Worm (Caenorhabditis elegans) whole organism, late embryonic: ENCODE data around the gene sri-20.

Experiments used
- F13H6.1 ChIP-seq: sonication (generic microtip); optimal IDR thresholded peaks from 2 replicates; lab custom pipeline; 2016; ENCODE audit warnings: missing genetic modification characterization, missing compliant biosample characterization
- K02D7.2 ChIP-seq: sonication (generic microtip); optimal IDR thresholded peaks from 2 replicates; lab custom pipeline; 2017; ENCODE audit warnings: mild to moderate bottlenecking, missing genetic modification characterization, missing compliant biosample characterization
- T23F11.4 ChIP-seq: fragments of 200-800 bp; sonication (Bioruptor generic); optimal IDR thresholded peaks from 2 replicates; lab custom pipeline; 2018; ENCODE audit warnings: mild to moderate bottlenecking, missing genetic modification characterization, missing compliant biosample characterization
- Y22D7AL.16 ChIP-seq: sonication (generic microtip); optimal IDR thresholded peaks from 2 replicates; lab custom pipeline; 2016; ENCODE audit warnings: missing genetic modification characterization, missing compliant biosample characterization
- ama-1 ChIP-seq: fragments of 150-350 bp; optimal IDR thresholded peaks from 2 replicates; lab custom pipeline; 2014
- ceh-18 ChIP-seq: sonication (generic microtip); optimal IDR thresholded peaks from 2 replicates; lab custom pipeline; 2016; ENCODE audit warnings: missing genetic modification characterization, missing compliant biosample characterization
- ceh-19 ChIP-seq: fragments of 200-800 bp; sonication (Bioruptor generic); optimal IDR thresholded peaks from 2 replicates; lab custom pipeline; 2018; ENCODE audit warnings: mild to moderate bottlenecking, missing genetic modification characterization, missing compliant biosample characterization
- ceh-2 ChIP-seq: sonication (generic microtip); optimal IDR thresholded peaks from 2 replicates; lab custom pipeline; 2016; ENCODE audit warnings: missing genotype, missing genetic modification characterization, missing compliant biosample characterization
- ceh-22 ChIP-seq: sonication (generic microtip); optimal IDR thresholded peaks from 2 replicates; lab custom pipeline; 2017; ENCODE audit warnings: missing biosample characterization, missing genetic modification characterization
- ceh-24 ChIP-seq: sonication (generic microtip); optimal IDR thresholded peaks from 2 replicates; lab custom pipeline; 2016; ENCODE audit warnings: mild to moderate bottlenecking, missing genetic modification characterization, missing compliant biosample characterization
- ceh-34 ChIP-seq: sonication (generic microtip); optimal IDR thresholded peaks from 2 replicates; lab custom pipeline; 2016; ENCODE audit warnings: mild to moderate bottlenecking, missing genetic modification characterization, missing compliant biosample characterization
- ceh-45 ChIP-seq: fragments of 200-800 bp; sonication (Bioruptor generic); IDR thresholded peaks from 2 replicates; pipeline ENCODE4 v1.3.6; 2022; ENCODE audit warnings: missing genetic modification reagents, missing genetic modification characterization, missing compliant biosample characterization
- ceh-6 ChIP-seq: fragments of 200-800 bp; sonication (Bioruptor generic); optimal IDR thresholded peaks from 2 replicates; lab custom pipeline; 2018; ENCODE audit warnings: mild to moderate bottlenecking, missing genetic modification characterization, missing compliant biosample characterization
- ceh-9 ChIP-seq: sonication (generic microtip); optimal IDR thresholded peaks from 2 replicates; lab custom pipeline; 2016; ENCODE audit warnings: mild to moderate bottlenecking, missing genetic modification characterization, inconsistent platforms, missing compliant biosample characterization
- elt-2 ChIP-seq: sonication (generic microtip); optimal IDR thresholded peaks from 2 replicates; lab custom pipeline; 2016; ENCODE audit warnings: missing genetic modification reagents, missing genetic modification characterization, missing compliant biosample characterization
- elt-4 ChIP-seq: sonication (generic microtip); optimal IDR thresholded peaks from 2 replicates; lab custom pipeline; 2016; ENCODE audit warnings: missing genetic modification characterization, missing compliant biosample characterization
- eyg-1 ChIP-seq: sonication (generic microtip); optimal IDR thresholded peaks from 2 replicates; lab custom pipeline; 2016; ENCODE audit warnings: missing genotype, missing genetic modification characterization, missing compliant biosample characterization
- fax-1 ChIP-seq: sonication (generic microtip); optimal IDR thresholded peaks from 2 replicates; lab custom pipeline; 2016; ENCODE audit warnings: missing genotype, missing genetic modification characterization, missing compliant biosample characterization
- fkh-10 ChIP-seq: fragments of 150-350 bp; optimal IDR thresholded peaks from 2 replicates; lab custom pipeline; 2014; ENCODE audit warnings: missing biosample characterization, missing genetic modification reagents, missing genetic modification characterization
- hlh-13 ChIP-seq: fragments of 200-800 bp; sonication (Bioruptor generic); optimal IDR thresholded peaks from 2 replicates; lab custom pipeline; 2018; ENCODE audit warnings: mild to moderate bottlenecking, missing genetic modification characterization, missing compliant biosample characterization
- hlh-15 ChIP-seq: sonication (generic microtip); optimal IDR thresholded peaks from 2 replicates; lab custom pipeline; 2016; ENCODE audit warnings: missing genetic modification characterization, missing compliant biosample characterization
- lim-6 ChIP-seq: sonication (generic microtip); optimal IDR thresholded peaks from 2 replicates; lab custom pipeline; 2016; ENCODE audit warnings: missing genetic modification characterization, missing compliant biosample characterization
- lin-11 ChIP-seq: fragments of 200-800 bp; sonication (Bioruptor generic); optimal IDR thresholded peaks from 2 replicates; lab custom pipeline; 2018; ENCODE audit warnings: mild to moderate bottlenecking, missing genetic modification characterization, missing compliant biosample characterization
- madf-2 ChIP-seq: sonication (generic microtip); optimal IDR thresholded peaks from 2 replicates; lab custom pipeline; 2017; ENCODE audit warnings: missing genetic modification characterization, missing compliant biosample characterization
- nfya-1 ChIP-seq: sonication (generic microtip); optimal IDR thresholded peaks from 2 replicates; lab custom pipeline; 2017; ENCODE audit warnings: missing genetic modification characterization, mild to moderate bottlenecking, missing compliant biosample characterization, antibody characterized with exemption, moderate library complexity
- nhr-232 ChIP-seq: sonication (generic microtip); optimal IDR thresholded peaks from 2 replicates; lab custom pipeline; 2016; ENCODE audit warnings: missing genetic modification characterization, missing compliant biosample characterization
- pax-1 ChIP-seq: fragments of 150-350 bp; optimal IDR thresholded peaks from 2 replicates; lab custom pipeline; 2014; ENCODE audit warnings: missing biosample characterization, missing genetic modification characterization
- pha-4 ChIP-seq: fragments of 150-350 bp; optimal IDR thresholded peaks from 2 replicates; lab custom pipeline; 2018; ENCODE audit warnings: missing biosample characterization, missing genetic modification reagents, missing genetic modification characterization
- pqm-1 ChIP-seq: sonication (generic microtip); optimal IDR thresholded peaks from 2 replicates; lab custom pipeline; 2016; ENCODE audit warnings: missing genetic modification characterization, missing compliant biosample characterization
- ref-2 ChIP-seq: sonication (generic microtip); optimal IDR thresholded peaks from 2 replicates; lab custom pipeline; 2016; ENCODE audit warnings: missing genetic modification characterization, missing compliant biosample characterization
- rnt-1 ChIP-seq: sonication (generic microtip); optimal IDR thresholded peaks from 2 replicates; lab custom pipeline; 2016; ENCODE audit warnings: missing genetic modification characterization, missing compliant biosample characterization
- sdc-2 ChIP-seq: sonication (generic microtip); optimal IDR thresholded peaks from 2 replicates; lab custom pipeline; 2016; ENCODE audit warnings: missing genotype, missing genetic modification characterization, missing compliant biosample characterization
- sox-2 ChIP-seq: fragments of 200-800 bp; sonication (Bioruptor generic); IDR thresholded peaks from 2 replicates; pipeline ENCODE4 v1.3.6; 2022; ENCODE audit warnings: missing genetic modification reagents, missing genetic modification characterization, missing compliant biosample characterization
- tbx-2 ChIP-seq: sonication (generic microtip); optimal IDR thresholded peaks from 2 replicates; lab custom pipeline; 2016; ENCODE audit warnings: missing genetic modification characterization, missing compliant biosample characterization
- tbx-7 ChIP-seq: sonication (generic microtip); optimal IDR thresholded peaks from 2 replicates; lab custom pipeline; 2016; ENCODE audit warnings: missing genotype, missing genetic modification characterization, missing compliant biosample characterization
- unc-3 ChIP-seq, 2 experiments: fragments of 200-800 bp in 1 of 2; sonication (Bioruptor generic) in 1 of 2; sonication (generic microtip) in 1 of 2; conservative IDR thresholded peaks in 1 of 2; optimal IDR thresholded peaks in 1 of 2; 2 replicates each; pipeline versions ENCODE4 v1.3.6 to Lab custom; 2016 to 2022; ENCODE audit warnings: missing compliant biosample characterization in 2 of 2, missing genetic modification characterization in 2 of 2, missing genetic modification reagents in 1 of 2
- unc-55 ChIP-seq: sonication (generic microtip); optimal IDR thresholded peaks from 2 replicates; lab custom pipeline; 2017; ENCODE audit warnings: missing biosample characterization, missing genetic modification reagents, missing genetic modification characterization
- zip-5 ChIP-seq: sonication (generic microtip); optimal IDR thresholded peaks from 2 replicates; lab custom pipeline; 2016; ENCODE audit warnings: missing genetic modification characterization, missing compliant biosample characterization

The sri-20 gene

DNA sequence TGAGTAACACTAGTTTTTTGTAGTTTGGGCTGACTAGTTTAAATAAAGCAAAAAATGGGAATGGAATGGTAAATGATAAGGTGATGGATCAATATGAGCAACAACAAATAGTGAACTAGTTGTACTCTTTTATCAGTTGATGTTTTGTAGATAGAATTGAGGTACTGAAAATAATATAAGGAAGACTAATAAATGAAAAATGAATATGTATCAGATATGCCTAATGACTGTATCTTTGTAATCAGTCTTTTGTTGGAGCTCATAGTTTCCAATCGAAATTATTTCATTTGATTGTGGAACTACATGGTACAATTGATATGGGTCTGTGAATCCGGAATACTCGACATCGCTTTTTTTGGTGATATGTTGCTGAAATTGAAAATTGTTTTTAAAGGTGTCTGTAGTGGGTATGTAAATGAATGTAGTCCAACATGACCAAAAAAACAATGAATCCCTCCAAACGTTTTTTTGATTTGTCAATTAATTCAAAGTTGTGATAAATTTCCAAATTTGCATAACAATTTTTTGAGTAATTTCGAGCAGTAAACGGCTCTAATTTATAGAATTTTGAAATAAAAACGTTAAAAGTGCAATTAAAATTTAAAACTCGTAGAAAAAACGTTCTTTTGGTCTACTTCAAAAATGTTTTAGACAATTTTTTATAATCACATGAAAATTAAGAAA lies 41.8 kb downstream of the sri-20 start, which contains the start of gene F15H10.12:
F15H10.12 (minus strand) TSS at position 51 of the 684 bp plus-strand sequence.
- TF ChIP-seq Y22D7AL.16 = no peak
- no peak for TF ChIP-seq madf-2 (tag; lab: Kevin White, UChicago)
- no peak for TF ChIP-seq ceh-2 (tag; lab: Kevin White, UChicago)
- TF ChIP-seq rnt-1 = no peak
- TF ChIP-seq ceh-18 = no peak
- TF ChIP-seq pqm-1 (tag; lab: Kevin White, UChicago) = no peak
- TF ChIP-seq pax-1 (tag; lab: Kevin White, UChicago) = no peak
- no peak for TF ChIP-seq unc-55 (GFP tag; lab: Kevin White, UChicago)
- TF ChIP-seq unc-3 (GFP tag; conservative IDR thresholded peaks at IDR 0.05; lab: Robert Waterston, UW) = no peak
- no peak for TF ChIP-seq unc-3 (tag; optimal IDR thresholded peaks at IDR 0.05; lab: Kevin White, UChicago)
- no peak for TF ChIP-seq pha-4 (tag; lab: Kevin White, UChicago)
- no peak for TF ChIP-seq ceh-9 (tag; lab: Kevin White, UChicago)
- no peak for TF ChIP-seq T23F11.4 (GFP tag; lab: Kevin White, UChicago)
- TF ChIP-seq ceh-24 (tag; lab: Kevin White, UChicago) = no peak
- TF ChIP-seq elt-2 (tag; lab: Kevin White, UChicago) = no peak
- no peak for TF ChIP-seq ref-2 (tag; lab: Kevin White, UChicago)
- no peak for TF ChIP-seq hlh-13 (GFP tag; lab: Kevin White, UChicago)

DNA sequence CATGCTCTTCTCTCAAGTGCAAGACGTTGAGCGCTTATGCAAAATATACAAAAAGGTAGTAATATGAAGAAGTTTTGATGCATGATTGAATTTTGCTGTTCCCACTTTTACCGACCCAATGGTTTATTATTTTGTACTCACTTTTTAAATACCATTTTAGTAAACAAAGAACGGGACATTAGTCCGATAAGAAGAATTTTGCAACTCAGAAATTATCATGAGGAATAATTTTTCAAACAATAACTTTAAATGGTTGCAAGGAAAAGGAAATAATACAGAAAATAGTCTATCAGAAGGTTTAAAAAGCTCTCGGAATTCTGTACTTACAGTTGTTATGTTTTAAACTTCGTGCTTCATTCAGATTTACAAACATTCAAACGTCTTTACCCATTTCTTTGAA lies 46.3 kb downstream of the sri-20 start, which contains the start of gene F15H10.9:
F15H10.9 (minus strand) TSS at position 101 of the 400 bp plus-strand sequence.
- TF ChIP-seq lim-6 (tag; lab: Kevin White, UChicago) (no peak), ceh-6 (GFP tag; lab: Kevin White, UChicago) (no peak), ceh-34 (tag; lab: Kevin White, UChicago) (no peak), tbx-7 (no peak), sdc-2 (tag; lab: Kevin White, UChicago) (no peak), hlh-15 (no peak), Y22D7AL.16 (no peak), rnt-1 (no peak), zip-5 (tag; lab: Kevin White, UChicago) (no peak), nfya-1 (no peak), pax-1 (tag; lab: Kevin White, UChicago) (no peak), F13H6.1 (tag; lab: Kevin White, UChicago) (no peak), lin-11 (tag; lab: Kevin White, UChicago) (no peak), eyg-1 (tag; lab: Kevin White, UChicago) (no peak), ceh-18 (no peak), K02D7.2 (tag; lab: Kevin White, UChicago) (no peak), hlh-13 (GFP tag; lab: Kevin White, UChicago) (no peak), ceh-45 (GFP tag; lab: Robert Waterston, UW) (no peak)

DNA sequence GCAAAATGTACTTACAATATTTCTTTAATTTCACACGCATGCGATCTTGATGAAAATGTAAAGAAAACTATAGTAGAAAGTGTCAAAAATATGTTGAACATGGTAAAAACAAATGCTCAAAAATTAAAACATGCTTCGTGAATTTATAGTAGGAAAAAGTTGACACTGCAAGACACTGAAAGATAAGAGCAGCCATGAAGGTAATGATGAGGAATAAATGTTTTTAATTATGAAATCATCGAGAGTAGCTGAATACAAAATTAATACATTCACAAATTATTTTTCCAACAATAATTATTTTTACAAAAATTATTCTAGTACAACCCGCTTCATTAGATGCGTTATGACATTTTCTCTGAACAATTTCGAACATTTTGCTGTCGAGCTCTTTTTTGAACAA lies 48.6 kb downstream of the sri-20 start, which contains the start of gene F15H10.10:
F15H10.10 (minus strand) TSS at position 101 of the 400 bp plus-strand sequence.
- no peak for TF ChIP-seq nhr-232 (tag; lab: Kevin White, UChicago)
- no peak for TF ChIP-seq hlh-15
- no peak for TF ChIP-seq unc-3 (GFP tag; conservative IDR thresholded peaks at IDR 0.05; lab: Robert Waterston, UW)
- TF ChIP-seq unc-3 (tag; optimal IDR thresholded peaks at IDR 0.05; lab: Kevin White, UChicago) = no peak
- TF ChIP-seq eyg-1 (tag; lab: Kevin White, UChicago) = no peak
- TF ChIP-seq ceh-45 (GFP tag; lab: Robert Waterston, UW) = no peak
- TF ChIP-seq ceh-2 (tag; lab: Kevin White, UChicago) = no peak
- TF ChIP-seq lin-11 (tag; lab: Kevin White, UChicago) = no peak
- no peak for TF ChIP-seq ceh-22 (tag; lab: Kevin White, UChicago)
- TF ChIP-seq ceh-9 (tag; lab: Kevin White, UChicago) = no peak
- no peak for TF ChIP-seq fkh-10 (GFP tag; lab: Kevin White, UChicago)
- no peak for TF ChIP-seq ceh-34 (tag; lab: Kevin White, UChicago)
- TF ChIP-seq tbx-2 (tag; lab: Kevin White, UChicago) = no peak
- no peak for TF ChIP-seq ama-1 (lab: Kevin White, UChicago)
- TF ChIP-seq ceh-24 (tag; lab: Kevin White, UChicago) = no peak
- no peak for TF ChIP-seq sox-2 (GFP tag; lab: Robert Waterston, UW)
- TF ChIP-seq lim-6 (tag; lab: Kevin White, UChicago) = no peak
- TF ChIP-seq ceh-19 = no peak
- TF ChIP-seq T23F11.4 (GFP tag; lab: Kevin White, UChicago) = no peak
- no peak for TF ChIP-seq fax-1 (tag; lab: Kevin White, UChicago)
- TF ChIP-seq elt-4 (tag; lab: Kevin White, UChicago) = no peak
